Worm (Caenorhabditis elegans): ENCODE data around the gene srh-95.

- TF ChIP-seq flt-1 (GFP tag; IDR thresholded peaks at IDR 0.05) (no peak), tab-1 (GFP tag; IDR thresholded peaks at IDR 0.05) (no peak), T22C8.4 (GFP tag; IDR thresholded peaks at IDR 0.05) (no peak)
Measured at ce11 chrV:16259684-16260083, 13.0 kb downstream of the srh-95 start, which contains the start of gene nhr-127.
